Fruit fly (Drosophila melanogaster) whole organism, embryonic: Measurements from ENCODE around the gene Cdc6.
A peak's percentile ranks its signal among the peaks of the same experiment; 100 is the strongest.

Experiments
- ATbp ChIP-seq: fragments of 200-800 bp; sonication (Bioruptor generic); optimal IDR thresholded peaks from 2 replicates; lab custom pipeline; 2017; ENCODE audit warnings: missing biosample characterization, mild to moderate bottlenecking, missing genetic modification characterization, missing genetic modification reagents
- Atf6 ChIP-seq: fragments of 200-800 bp; sonication (Bioruptor generic); IDR thresholded peaks from 2 replicates; pipeline ENCODE4 v1.3.6; 2022; ENCODE audit warnings: missing biosample characterization, missing genetic modification characterization
- Awh ChIP-seq: fragments of 200-800 bp; sonication (Bioruptor generic); IDR thresholded peaks from 2 replicates; pipeline ENCODE4, ENCODE4 v1.3.6; 2022; ENCODE audit warnings: missing biosample characterization, missing genetic modification characterization
- CG10267 ChIP-seq: fragments of 200-800 bp; sonication (Bioruptor generic); optimal IDR thresholded peaks from 2 replicates; lab custom pipeline; 2018; ENCODE audit warnings: missing biosample characterization, mild to moderate bottlenecking, missing genetic modification characterization, moderate library complexity
- CG10274 ChIP-seq: fragments of 200-800 bp; sonication (Bioruptor generic); optimal IDR thresholded peaks from 3 replicates; lab custom pipeline; 2017; ENCODE audit warnings: missing biosample characterization, mild to moderate bottlenecking, missing genetic modification characterization
- CG10565 ChIP-seq: fragments of 200-800 bp; sonication (Bioruptor generic); optimal IDR thresholded peaks from 3 replicates; lab custom pipeline; 2016; ENCODE audit warnings: missing biosample characterization, mild to moderate bottlenecking, missing genetic modification characterization
- CG11560 ChIP-seq: fragments of 200-800 bp; sonication (Bioruptor generic); IDR thresholded peaks from 3 replicates; pipeline ENCODE4 v1.3.6; 2022; ENCODE audit warnings: missing biosample characterization, missing genetic modification characterization
- CG11723 ChIP-seq: fragments of 200-800 bp; sonication (Bioruptor generic); optimal IDR thresholded peaks from 2 replicates; lab custom pipeline; 2017; ENCODE audit warnings: missing biosample characterization, mild to moderate bottlenecking, missing genetic modification characterization
- CG12744 ChIP-seq: fragments of 200-800 bp; sonication (Bioruptor generic); optimal IDR thresholded peaks from 2 replicates; lab custom pipeline; 2016; ENCODE audit warnings: missing biosample characterization, missing genetic modification characterization
- CG14441 ChIP-seq: fragments of 200-800 bp; sonication (Bioruptor generic); IDR thresholded peaks from 2 replicates; pipeline ENCODE4 v1.3.6; 2022; ENCODE audit warnings: missing biosample characterization, missing genetic modification characterization
- CG1647 ChIP-seq: fragments of 200-800 bp; sonication (Bioruptor generic); optimal IDR thresholded peaks from 3 replicates; lab custom pipeline; 2016; ENCODE audit warnings: missing biosample characterization, missing genetic modification characterization
- CG16815 ChIP-seq: fragments of 200-800 bp; sonication (Bioruptor generic); optimal IDR thresholded peaks from 3 replicates; lab custom pipeline; 2017; ENCODE audit warnings: missing biosample characterization, mild to moderate bottlenecking, missing genetic modification characterization
- CG17186 ChIP-seq: fragments of 200-800 bp; sonication (Bioruptor generic); optimal IDR thresholded peaks from 3 replicates; lab custom pipeline; 2017; ENCODE audit warnings: missing biosample characterization, missing genetic modification reagents, missing genetic modification characterization
- CG17359 ChIP-seq: fragments of 200-800 bp; sonication (Bioruptor generic); optimal IDR thresholded peaks from 3 replicates; lab custom pipeline; 2018; ENCODE audit warnings: missing biosample characterization, mild to moderate bottlenecking, missing genetic modification characterization, moderate library complexity
- CG3163 ChIP-seq: fragments of 200-800 bp; sonication (Bioruptor generic); optimal IDR thresholded peaks from 3 replicates; lab custom pipeline; 2016; ENCODE audit warnings: missing biosample characterization, missing genetic modification characterization
- CG4617 ChIP-seq: fragments of 200-800 bp; sonication (Bioruptor generic); optimal IDR thresholded peaks from 3 replicates; lab custom pipeline; 2016; ENCODE audit warnings: missing biosample characterization, missing genetic modification characterization, borderline replicate concordance
- CG4707 ChIP-seq: fragments of 200-800 bp; sonication (Bioruptor generic); optimal IDR thresholded peaks from 2 replicates; lab custom pipeline; 2018; ENCODE audit warnings: missing biosample characterization, mild to moderate bottlenecking, missing genetic modification characterization, moderate library complexity
- CG6765 ChIP-seq: fragments of 200-800 bp; sonication (Bioruptor generic); optimal IDR thresholded peaks from 3 replicates; lab custom pipeline; 2017; ENCODE audit warnings: missing biosample characterization, mild to moderate bottlenecking, missing genetic modification characterization
- CG8765 ChIP-seq: fragments of 200-800 bp; sonication (Bioruptor generic); IDR thresholded peaks from 2 replicates; pipeline ENCODE4 v1.3.6; 2022; ENCODE audit warnings: missing biosample characterization, missing genetic modification characterization
- CG9817 ChIP-seq: fragments of 200-800 bp; sonication (Bioruptor generic); optimal IDR thresholded peaks from 2 replicates; lab custom pipeline; 2018; ENCODE audit warnings: missing biosample characterization, mild to moderate bottlenecking, missing genetic modification characterization, moderate library complexity
- CHES-1-like ChIP-seq: fragments of 200-800 bp; sonication (Bioruptor generic); optimal IDR thresholded peaks from 2 replicates; lab custom pipeline; 2016; ENCODE audit warnings: missing biosample characterization, missing genetic modification characterization
- Camta ChIP-seq: fragments of 200-800 bp; sonication (Bioruptor generic); optimal IDR thresholded peaks from 2 replicates; lab custom pipeline; 2016; ENCODE audit warnings: missing biosample characterization, missing genetic modification characterization
- Dad ChIP-seq: fragments of 200-800 bp; sonication (Bioruptor generic); optimal IDR thresholded peaks from 3 replicates; lab custom pipeline; 2016; ENCODE audit warnings: missing biosample characterization, missing genetic modification characterization
- Doc2 ChIP-seq: fragments of 200-800 bp; sonication (Bioruptor generic); IDR thresholded peaks from 2 replicates; pipeline ENCODE4 v1.3.6; 2022; ENCODE audit warnings: missing biosample characterization, missing genetic modification characterization
- HHEX ChIP-seq: fragments of 200-800 bp; sonication (Bioruptor generic); optimal IDR thresholded peaks from 3 replicates; lab custom pipeline; 2017; ENCODE audit warnings: missing biosample characterization, mild to moderate bottlenecking, missing genetic modification characterization, missing genetic modification reagents
- Hr51 ChIP-seq, 2 experiments: fragments of 200-800 bp; sonication (Bioruptor generic); optimal IDR thresholded peaks; 2 replicates in 1 of 2; 3 replicates in 1 of 2; lab custom pipeline; 2016 to 2018; ENCODE audit warnings: missing biosample characterization in 2 of 2, missing genetic modification characterization in 2 of 2, mild to moderate bottlenecking in 1 of 2, moderate library complexity in 1 of 2
- Mes4 ChIP-seq: fragments of 200-800 bp; sonication (Bioruptor generic); optimal IDR thresholded peaks from 2 replicates; lab custom pipeline; 2016; ENCODE audit warnings: missing biosample characterization, missing genetic modification characterization
- NC2α ChIP-seq: fragments of 200-800 bp; sonication (Bioruptor generic); optimal IDR thresholded peaks from 2 replicates; lab custom pipeline; 2016; ENCODE audit warnings: missing biosample characterization, missing genetic modification characterization
- NK7.1 ChIP-seq: fragments of 200-800 bp; sonication (Bioruptor generic); optimal IDR thresholded peaks from 3 replicates; lab custom pipeline; 2016; ENCODE audit warnings: missing biosample characterization, missing genetic modification characterization
- Nf-YB ChIP-seq: fragments of 200-800 bp; sonication (Bioruptor generic); optimal IDR thresholded peaks from 3 replicates; lab custom pipeline; 2019; ENCODE audit warnings: missing biosample characterization, mild to moderate bottlenecking, missing genetic modification characterization, moderate library complexity
- Pdp1 ChIP-seq, 2 experiments: fragments of 200-800 bp; sonication (Bioruptor generic); optimal IDR thresholded peaks; 3 replicates each; lab custom pipeline; 2016; ENCODE audit warnings: missing biosample characterization in 2 of 2, missing genetic modification characterization in 2 of 2, mild to moderate bottlenecking in 1 of 2, moderate library complexity in 1 of 2
- Sox102F ChIP-seq: fragments of 200-800 bp; sonication (Bioruptor generic); optimal IDR thresholded peaks from 2 replicates; lab custom pipeline; 2018; ENCODE audit warnings: missing biosample characterization, mild to moderate bottlenecking, missing genetic modification characterization, moderate library complexity
- corto ChIP-seq: fragments of 200-800 bp; sonication (Bioruptor generic); optimal IDR thresholded peaks from 2 replicates; lab custom pipeline; 2016; ENCODE audit warnings: missing biosample characterization, mild to moderate bottlenecking, missing genetic modification characterization, moderate library complexity
- da ChIP-seq: fragments of 200-800 bp; sonication (Bioruptor generic); optimal IDR thresholded peaks from 2 replicates; lab custom pipeline; 2016; ENCODE audit warnings: missing biosample characterization, missing genetic modification characterization
- ems ChIP-seq: fragments of 200-800 bp; sonication (Bioruptor generic); optimal IDR thresholded peaks from 3 replicates; lab custom pipeline; 2016; ENCODE audit warnings: missing biosample characterization, missing genetic modification characterization
- eve ChIP-seq, 2 experiments: fragments of >200 bp; optimal IDR thresholded peaks; 2 replicates each; lab custom pipeline; 2017; ENCODE audit warnings: missing biosample characterization in 2 of 2, missing genetic modification characterization in 2 of 2
- fd3F ChIP-seq: fragments of 200-800 bp; sonication (Bioruptor generic); optimal IDR thresholded peaks from 2 replicates; lab custom pipeline; 2018; ENCODE audit warnings: missing biosample characterization, mild to moderate bottlenecking, missing genetic modification characterization, moderate library complexity
- gt ChIP-seq: fragments of 200-800 bp; sonication (Bioruptor generic); IDR thresholded peaks from 2 replicates; pipeline ENCODE4 v1.3.6; 2022; ENCODE audit warnings: missing biosample characterization, missing genetic modification characterization
- hb ChIP-seq: fragments of 200-800 bp; sonication (Bioruptor generic); IDR thresholded peaks from 3 replicates; pipeline ENCODE4 v1.3.6; 2022; ENCODE audit warnings: missing biosample characterization, missing genetic modification characterization; ENCODE audit not compliant: partially characterized antibody
- lab ChIP-seq: fragments of 200-800 bp; sonication (Bioruptor generic); optimal IDR thresholded peaks from 3 replicates; lab custom pipeline; 2017; ENCODE audit warnings: missing biosample characterization, missing genetic modification characterization, mild to moderate bottlenecking, moderate library complexity, missing genetic modification reagents
- mld ChIP-seq: fragments of 200-800 bp; sonication (Bioruptor generic); IDR thresholded peaks from 3 replicates; pipeline ENCODE4 v1.3.6; 2022; ENCODE audit warnings: missing biosample characterization, missing genetic modification characterization; ENCODE audit not compliant: partially characterized antibody
- org-1 ChIP-seq: fragments of 200-800 bp; sonication (Bioruptor generic); optimal IDR thresholded peaks from 2 replicates; lab custom pipeline; 2017; ENCODE audit warnings: missing biosample characterization, missing genetic modification characterization
- ro ChIP-seq: fragments of 200-800 bp; sonication (Bioruptor generic); IDR thresholded peaks from 2 replicates; pipeline ENCODE4 v1.3.6; 2022; ENCODE audit warnings: missing biosample characterization, missing genetic modification characterization
- row ChIP-seq: fragments of 200-800 bp; sonication (Bioruptor generic); IDR thresholded peaks from 3 replicates; pipeline ENCODE4 v1.3.6; 2022; ENCODE audit warnings: missing biosample characterization, missing genetic modification characterization
- sc ChIP-seq, 3 experiments: fragments of >200 bp in 2 of 3; fragments of 200-800 bp in 1 of 3; sonication (Bioruptor generic) in 1 of 3; optimal IDR thresholded peaks; 2 replicates in 2 of 3; 3 replicates in 1 of 3; lab custom pipeline; 2017; ENCODE audit warnings: mild to moderate bottlenecking in 1 of 3, missing biosample characterization in 1 of 3, missing genetic modification characterization in 1 of 3, missing genetic modification reagents in 1 of 3
- shn ChIP-seq: fragments of 200-800 bp; sonication (Bioruptor generic); optimal IDR thresholded peaks from 3 replicates; lab custom pipeline; 2016; ENCODE audit warnings: missing biosample characterization, missing genetic modification characterization
- sna ChIP-seq: fragments of 200-800 bp; sonication (Bioruptor generic); IDR thresholded peaks from 2 replicates; pipeline ENCODE4 v1.3.6; 2022; ENCODE audit warnings: missing biosample characterization, missing genetic modification characterization; ENCODE audit not compliant: partially characterized antibody
- tna ChIP-seq: fragments of 200-800 bp; sonication (Bioruptor generic); IDR thresholded peaks from 2 replicates; pipeline ENCODE4 v1.3.6; 2022; ENCODE audit warnings: missing biosample characterization, missing genetic modification characterization; ENCODE audit not compliant: partially characterized antibody

The Cdc6 gene

dm6 chr3L:8600752-8601433 is 33.0 kb downstream of the Cdc6 start, which contains the start of the genes Nelf-E and RpL14 (continued):
- TF ChIP-seq CG16815 (GFP tag; lab: Kevin White, UChicago) = peak; percentile 76
- TF ChIP-seq Dad (GFP tag; lab: Kevin White, UChicago) = peak; percentile 98
- TF ChIP-seq fd3F (GFP tag; lab: Kevin White, UChicago) = peak; percentile 91
- TF ChIP-seq tna (GFP tag; lab: Robert Waterston, UW) = no peak
- TF ChIP-seq CG6765 (GFP tag; lab: Kevin White, UChicago) = peak; percentile 99
- peak; percentile 96 for TF ChIP-seq NC2α
- TF ChIP-seq NK7.1 = peak; percentile 96
- TF ChIP-seq eve (GFP tag; optimal IDR thresholded peaks at IDR 0.05; lab: Kevin White, UChicago) = no peak
- peak; percentile 8 for TF ChIP-seq corto (GFP tag; lab: Kevin White, UChicago)
- peak; percentile 94 for TF ChIP-seq CG9817 (tag; lab: Kevin White, UChicago)
- TF ChIP-seq CG11723 = peak; percentile 93
- TF ChIP-seq gt = peak; percentile 74
- no peak for TF ChIP-seq mld (GFP tag; lab: Robert Waterston, UW)
- TF ChIP-seq HHEX (GFP tag; lab: Kevin White, UChicago) = peak; percentile 98
- peak; percentile 94 for TF ChIP-seq ATbp
- peak; percentile 98 for TF ChIP-seq CHES-1-like (GFP tag; lab: Kevin White, UChicago)
- peak; percentile 31; the same call in 1 of the 2 replicates for TF ChIP-seq sna (GFP tag; lab: Robert Waterston, UW)
- TF ChIP-seq CG1647 (GFP tag; lab: Kevin White, UChicago) = peak; percentile 91
- TF ChIP-seq CG17359 (tag; lab: Kevin White, UChicago) = peak; percentile 96
- TF ChIP-seq ems (GFP tag; lab: Kevin White, UChicago) = peak; percentile 95
- peak; percentile 92 for TF ChIP-seq Atf6 (GFP tag; lab: Robert Waterston, UW)
- TF ChIP-seq Mes4 (GFP tag; lab: Kevin White, UChicago) = peak; percentile 99
- TF ChIP-seq Nf-YB = peak; percentile 84
- TF ChIP-seq CG10267 (tag; lab: Kevin White, UChicago) = peak; percentile 100
- peak; percentile 86 to 93 for TF ChIP-seq Pdp1 (GFP tag; optimal IDR thresholded peaks at IDR 0.05; lab: Kevin White, UChicago)
- peak; percentile 82 to 97 for TF ChIP-seq Hr51 (GFP tag; optimal IDR thresholded peaks at IDR 0.05; lab: Kevin White, UChicago)
- TF ChIP-seq CG10274 (GFP tag; lab: Kevin White, UChicago) = peak; percentile 88
- peak; percentile 89 for TF ChIP-seq CG12744 (GFP tag; lab: Kevin White, UChicago)
- TF ChIP-seq CG10565 (GFP tag; lab: Kevin White, UChicago) = peak; percentile 70
- TF ChIP-seq CG14441 = peak; percentile 87
- peak; percentile 68 for TF ChIP-seq row (GFP tag; lab: Robert Waterston, UW)
- peak; percentile 95 for TF ChIP-seq CG4617 (GFP tag; lab: Kevin White, UChicago)
- peak; percentile 99 for TF ChIP-seq lab (GFP tag; lab: Kevin White, UChicago)
- TF ChIP-seq Doc2 (GFP tag; lab: Robert Waterston, UW) = peak; percentile 54; the same call in 1 of the 2 replicates
- TF ChIP-seq hb = no peak
- TF ChIP-seq CG4707 (GFP tag; lab: Kevin White, UChicago) = peak; percentile 95
- no peak for TF ChIP-seq sc (optimal IDR thresholded peaks at IDR 0.05; lab: Kevin White, UChicago)
- TF ChIP-seq sc (GFP tag; optimal IDR thresholded peaks at IDR 0.05; lab: Kevin White, UChicago) = peak; percentile 88
- peak; percentile 51; the same call in 2 of the 3 replicates for TF ChIP-seq CG11560 (tag; lab: Robert Waterston, UW)
- TF ChIP-seq CG3163 (GFP tag; lab: Kevin White, UChicago) = peak; percentile 91
- TF ChIP-seq Awh = peak; percentile 91
- TF ChIP-seq Camta (GFP tag; lab: Kevin White, UChicago) = peak; percentile 96
- peak; percentile 76 for TF ChIP-seq CG8765 (GFP tag; lab: Robert Waterston, UW)
- TF ChIP-seq Sox102F (GFP tag; lab: Kevin White, UChicago) = peak; percentile 80
- TF ChIP-seq shn (GFP tag; lab: Kevin White, UChicago) = peak; percentile 97
- TF ChIP-seq org-1 (GFP tag; lab: Kevin White, UChicago) = peak; percentile 96
- TF ChIP-seq da = peak; percentile 94
- peak; percentile 95 for TF ChIP-seq CG17186 (GFP tag; lab: Kevin White, UChicago)
- peak; percentile 58; the same call in 1 of the 2 replicates for TF ChIP-seq ro
